Worm (Caenorhabditis elegans) whole organism, L2 larva: ENCODE measurements around the gene T05B9.1.
A peak's percentile ranks its signal among the peaks of the same experiment; 100 is the strongest.

ENCODE experiments used
- C34F6.9 ChIP-seq: fragments of 150-350 bp; optimal IDR thresholded peaks from 2 replicates; lab custom pipeline; 2014; ENCODE audit warnings: missing biosample characterization, missing genetic modification characterization
- R02D3.7 ChIP-seq: fragments of 150-350 bp; optimal IDR thresholded peaks from 2 replicates; lab custom pipeline; 2014; ENCODE audit warnings: missing biosample characterization, missing genetic modification characterization
- Y55F3AM.14 ChIP-seq: fragments of 200-800 bp; sonication (Bioruptor generic); optimal IDR thresholded peaks from 2 replicates; lab custom pipeline; 2018; ENCODE audit warnings: mild to moderate bottlenecking, missing genetic modification characterization, missing compliant biosample characterization
- ZK546.5 ChIP-seq: sonication (generic microtip); optimal IDR thresholded peaks from 2 replicates; lab custom pipeline; 2017; ENCODE audit warnings: missing biosample characterization, missing genetic modification characterization
- aly-2 ChIP-seq: fragments of 150-350 bp; optimal IDR thresholded peaks from 2 replicates; lab custom pipeline; 2014; ENCODE audit warnings: missing biosample characterization, missing genetic modification characterization
- ama-1 ChIP-seq: fragments of 150-350 bp; optimal IDR thresholded peaks from 2 replicates; lab custom pipeline; 2018; ENCODE audit warnings: inconsistent platforms
- blmp-1 ChIP-seq: sonication (generic microtip); optimal IDR thresholded peaks from 2 replicates; lab custom pipeline; 2017; ENCODE audit warnings: missing genetic modification characterization, mild to moderate bottlenecking, missing compliant biosample characterization, antibody characterized with exemption, moderate library complexity; ENCODE audit not compliant: insufficient read depth
- ceh-82 ChIP-seq: fragments of 150-350 bp; optimal IDR thresholded peaks from 2 replicates; lab custom pipeline; 2014; ENCODE audit warnings: missing biosample characterization, missing genetic modification characterization
- crh-2 ChIP-seq: sonication (generic microtip); optimal IDR thresholded peaks from 2 replicates; lab custom pipeline; 2017; ENCODE audit warnings: missing biosample characterization, missing genetic modification characterization
- elt-3 ChIP-seq: sonication (generic microtip); optimal IDR thresholded peaks from 2 replicates; lab custom pipeline; 2017; ENCODE audit warnings: missing biosample characterization, missing genetic modification characterization
- fos-1 ChIP-seq: fragments of 150-350 bp; optimal IDR thresholded peaks from 2 replicates; lab custom pipeline; 2014; ENCODE audit warnings: missing biosample characterization, missing genetic modification characterization
- gmeb-1 ChIP-seq: fragments of 150-350 bp; optimal IDR thresholded peaks from 2 replicates; lab custom pipeline; 2014; ENCODE audit warnings: missing biosample characterization, missing genetic modification characterization
- lin-13 ChIP-seq: fragments of 150-350 bp; optimal IDR thresholded peaks from 2 replicates; lab custom pipeline; 2014; ENCODE audit warnings: missing biosample characterization, missing genetic modification reagents, missing genetic modification characterization
- lin-39 ChIP-seq: fragments of 150-350 bp; optimal IDR thresholded peaks from 2 replicates; lab custom pipeline; 2014; ENCODE audit warnings: missing biosample characterization, missing genetic modification reagents, missing genetic modification characterization
- lsy-2 ChIP-seq, 2 experiments: fragments of 150-350 bp in 1 of 2; sonication (generic microtip) in 1 of 2; optimal IDR thresholded peaks; 2 replicates each; lab custom pipeline; 2014 to 2017; ENCODE audit warnings: missing biosample characterization in 2 of 2, missing genetic modification characterization in 2 of 2
- mbf-1 ChIP-seq: sonication (generic microtip); optimal IDR thresholded peaks from 2 replicates; lab custom pipeline; 2017; ENCODE audit warnings: missing biosample characterization, missing genetic modification characterization
- mdl-1 ChIP-seq, 2 experiments: fragments of 150-350 bp in 1 of 2; sonication (generic microtip) in 1 of 2; optimal IDR thresholded peaks; 2 replicates each; lab custom pipeline; 2017; ENCODE audit warnings: missing biosample characterization in 2 of 2, missing genetic modification characterization in 2 of 2
- nhr-10 ChIP-seq: sonication (generic microtip); optimal IDR thresholded peaks from 2 replicates; lab custom pipeline; 2017; ENCODE audit warnings: missing biosample characterization, missing genetic modification characterization
- nhr-11 ChIP-seq: fragments of 150-350 bp; optimal IDR thresholded peaks from 2 replicates; lab custom pipeline; 2014; ENCODE audit warnings: missing biosample characterization, missing genetic modification characterization
- nhr-12 ChIP-seq: fragments of 150-350 bp; optimal IDR thresholded peaks from 2 replicates; lab custom pipeline; 2014; ENCODE audit warnings: missing biosample characterization, missing genetic modification characterization
- nhr-21 ChIP-seq: fragments of 150-350 bp; optimal IDR thresholded peaks from 2 replicates; lab custom pipeline; 2014; ENCODE audit warnings: missing biosample characterization, missing genetic modification characterization
- nhr-23 ChIP-seq: fragments of 150-350 bp; optimal IDR thresholded peaks from 2 replicates; lab custom pipeline; 2014; ENCODE audit warnings: missing biosample characterization, missing genetic modification reagents, missing genetic modification characterization
- nhr-237 ChIP-seq: fragments of 150-350 bp; optimal IDR thresholded peaks from 2 replicates; lab custom pipeline; 2014; ENCODE audit warnings: missing biosample characterization, missing genetic modification characterization
- nhr-25 ChIP-seq: fragments of 150-350 bp; sonication (generic microtip); optimal IDR thresholded peaks from 3 replicates; lab custom pipeline; 2014; ENCODE audit warnings: missing biosample characterization, missing genetic modification characterization
- nhr-77 ChIP-seq: fragments of 150-350 bp; optimal IDR thresholded peaks from 2 replicates; lab custom pipeline; 2014; ENCODE audit warnings: missing biosample characterization, missing genetic modification characterization
- peb-1 ChIP-seq: fragments of 150-350 bp; optimal IDR thresholded peaks from 2 replicates; lab custom pipeline; 2014; ENCODE audit warnings: missing biosample characterization, missing genetic modification characterization
- sem-4 ChIP-seq: fragments of 150-350 bp; optimal IDR thresholded peaks from 2 replicates; lab custom pipeline; 2014; ENCODE audit warnings: missing biosample characterization, missing genetic modification reagents, missing genetic modification characterization
- sma-3 ChIP-seq: sonication (generic microtip); optimal IDR thresholded peaks from 2 replicates; lab custom pipeline; 2016; ENCODE audit warnings: missing genetic modification reagents, missing genetic modification characterization, missing compliant biosample characterization
- sma-9 ChIP-seq, 2 experiments: fragments of 150-350 bp in 1 of 2; sonication (generic microtip) in 1 of 2; optimal IDR thresholded peaks; 2 replicates each; lab custom pipeline; 2014 to 2016; ENCODE audit warnings: missing genetic modification characterization in 2 of 2, mild to moderate bottlenecking in 1 of 2, missing biosample characterization in 1 of 2, missing compliant biosample characterization in 1 of 2, missing genetic modification reagents in 1 of 2, moderate library complexity in 1 of 2
- snpc-4 ChIP-seq: fragments of 150-350 bp; optimal IDR thresholded peaks from 2 replicates; lab custom pipeline; 2014; ENCODE audit warnings: missing biosample characterization, missing genetic modification characterization
- unc-39 ChIP-seq: fragments of 150-350 bp; optimal IDR thresholded peaks from 2 replicates; lab custom pipeline; 2014; ENCODE audit warnings: missing biosample characterization, missing genetic modification characterization
- unc-55 ChIP-seq: fragments of 150-350 bp; sonication (generic microtip); optimal IDR thresholded peaks from 3 replicates; lab custom pipeline; 2014; ENCODE audit warnings: missing biosample characterization, missing genetic modification reagents, missing genetic modification characterization
- unc-62 ChIP-seq: fragments of 150-350 bp; optimal IDR thresholded peaks from 2 replicates; lab custom pipeline; 2014; ENCODE audit warnings: missing biosample characterization, missing genetic modification reagents, missing genetic modification characterization
- zag-1 ChIP-seq: fragments of 150-350 bp; optimal IDR thresholded peaks from 2 replicates; lab custom pipeline; 2014; ENCODE audit warnings: missing biosample characterization, missing genetic modification characterization
- ztf-1 ChIP-seq: fragments of 200-800 bp; sonication (Bioruptor generic); conservative IDR thresholded peaks from 2 replicates; pipeline ENCODE4 v1.3.6; 2022; ENCODE audit warnings: missing genetic modification characterization, missing compliant biosample characterization
- ztf-4 ChIP-seq: fragments of 150-350 bp; optimal IDR thresholded peaks from 2 replicates; lab custom pipeline; 2014; ENCODE audit warnings: missing biosample characterization, missing genetic modification characterization

The T05B9.1 gene

ce11 chrII:11293433-11293832, 32.4 kb upstream of the T05B9.1 start, which contains the start of gene C47G2.4 (continued):
- no peak for TF ChIP-seq unc-62
- peak; percentile 34 for TF ChIP-seq blmp-1
- TF ChIP-seq R02D3.7 = no peak
- TF ChIP-seq gmeb-1 (tag; lab: Kevin White, UChicago) = peak; percentile 70
- no peak for TF ChIP-seq sem-4 (tag; lab: Kevin White, UChicago)
- TF ChIP-seq ama-1 = no peak
- TF ChIP-seq, all 48 proteins: peak for 21

ce11 chrII:11290109-11290784, 29.3 kb upstream of the T05B9.1 start, which contains the start of gene C47G2.3:
C47G2.3 (minus strand) TSS chrII:11290159.
- no peak for TF ChIP-seq mdl-1 (tag; optimal IDR thresholded peaks at IDR 0.05; lab: Kevin White, UChicago)
- no peak for TF ChIP-seq lin-39
- peak; percentile 63 for TF ChIP-seq sma-9 (GFP tag; optimal IDR thresholded peaks at IDR 0.05; lab: Kevin White, UChicago)
- no peak for TF ChIP-seq sma-9 (tag; optimal IDR thresholded peaks at IDR 0.05; lab: Kevin White, UChicago)
- no peak for TF ChIP-seq nhr-10 (tag; lab: Kevin White, UChicago)
- peak; percentile 64 for TF ChIP-seq sma-3 (GFP tag; lab: Kevin White, UChicago)
- no peak for TF ChIP-seq zag-1 (tag; lab: Kevin White, UChicago)
- TF ChIP-seq sem-4 (tag; lab: Kevin White, UChicago) = no peak
- no peak for TF ChIP-seq nhr-77 (tag; lab: Kevin White, UChicago)
- peak; percentile 62 for TF ChIP-seq nhr-25
- no peak for TF ChIP-seq Y55F3AM.14 (GFP tag; lab: Kevin White, UChicago)
- peak; percentile 35 for TF ChIP-seq fos-1 (tag; lab: Kevin White, UChicago)
- no peak for TF ChIP-seq elt-3 (tag; lab: Kevin White, UChicago)
- TF ChIP-seq aly-2 (tag; lab: Kevin White, UChicago) = no peak
- TF ChIP-seq lsy-2 (tag; optimal IDR thresholded peaks at IDR 0.05; lab: Kevin White, UChicago) = peak in 1 of 2 experiments; percentile 73
- peak; percentile 51 for TF ChIP-seq nhr-21 (tag; lab: Kevin White, UChicago)
- peak; percentile 9 for TF ChIP-seq unc-55 (GFP tag; lab: Kevin White, UChicago)
- TF ChIP-seq gmeb-1 (tag; lab: Kevin White, UChicago) = peak; percentile 78
- peak; percentile 38 for TF ChIP-seq crh-2
- TF ChIP-seq peb-1 (tag; lab: Kevin White, UChicago) = no peak
- no peak for TF ChIP-seq nhr-12 (tag; lab: Kevin White, UChicago)
- no peak for TF ChIP-seq ceh-82
- TF ChIP-seq snpc-4 = no peak
- no peak for TF ChIP-seq mbf-1 (tag; lab: Kevin White, UChicago)
- TF ChIP-seq, all 48 proteins: peak for 9

- TF ChIP-seq crh-2 = no peak
- TF ChIP-seq mdl-1 (tag; optimal IDR thresholded peaks at IDR 0.05; lab: Kevin White, UChicago) = no peak
- no peak for TF ChIP-seq zag-1 (tag; lab: Kevin White, UChicago)
- no peak for TF ChIP-seq C34F6.9
- no peak for TF ChIP-seq lin-13 (GFP tag; lab: Kevin White, UChicago)
- no peak for TF ChIP-seq sma-3 (GFP tag; lab: Kevin White, UChicago)
- no peak for TF ChIP-seq ZK546.5 (tag; lab: Kevin White, UChicago)
- TF ChIP-seq Y55F3AM.14 (GFP tag; lab: Kevin White, UChicago) = no peak
- TF ChIP-seq sma-9 (GFP tag; optimal IDR thresholded peaks at IDR 0.05; lab: Kevin White, UChicago) = no peak
- no peak for TF ChIP-seq sma-9 (tag; optimal IDR thresholded peaks at IDR 0.05; lab: Kevin White, UChicago)
- no peak for TF ChIP-seq lsy-2 (tag; optimal IDR thresholded peaks at IDR 0.05; lab: Kevin White, UChicago)
- no peak for TF ChIP-seq ceh-82
- TF ChIP-seq nhr-23 (tag; lab: Kevin White, UChicago) = no peak
- no peak for TF ChIP-seq nhr-21 (tag; lab: Kevin White, UChicago)
- TF ChIP-seq nhr-237 = no peak
- TF ChIP-seq nhr-25 = no peak
- no peak for TF ChIP-seq nhr-11 (tag; lab: Kevin White, UChicago)
- TF ChIP-seq ztf-4 (tag; lab: Kevin White, UChicago) = no peak
Measured at ce11 chrII:11288148-11288547, 27.2 kb upstream of the T05B9.1 start.

ce11 chrII:11286445-11286844, 25.5 kb upstream of the T05B9.1 start:
- TF ChIP-seq unc-39 (tag; lab: Kevin White, UChicago) (no peak), ztf-1 (GFP tag; lab: Robert Waterston, UW) (no peak)
